Fruit fly (Drosophila melanogaster) whole organism, pupa: Measurements from ENCODE around the gene SelT.

Experiments
- CG10348 ChIP-seq: fragments of 200-800 bp; sonication (Bioruptor generic); IDR thresholded peaks from 2 replicates; pipeline ENCODE4 v1.3.6; 2022; ENCODE audit warnings: missing biosample characterization, missing genetic modification characterization
- CG12605 ChIP-seq: fragments of 200-800 bp; sonication (Bioruptor generic); IDR thresholded peaks from 2 replicates; pipeline ENCODE4 v1.3.6; 2022; ENCODE audit warnings: missing biosample characterization, missing genetic modification characterization
- CG13204 ChIP-seq: fragments of 200-800 bp; sonication (Bioruptor generic); optimal IDR thresholded peaks from 2 replicates; lab custom pipeline; 2018; ENCODE audit warnings: missing biosample characterization, mild to moderate bottlenecking, missing genetic modification characterization, moderate library complexity
- CG14655 ChIP-seq: fragments of 200-800 bp; sonication (Bioruptor generic); optimal IDR thresholded peaks from 3 replicates; lab custom pipeline; 2017; ENCODE audit warnings: mild to moderate bottlenecking, missing biosample characterization, missing genetic modification reagents, missing genetic modification characterization
- CG15710 ChIP-seq: fragments of 200-800 bp; sonication (Bioruptor generic); optimal IDR thresholded peaks from 2 replicates; lab custom pipeline; 2018; ENCODE audit warnings: missing biosample characterization, mild to moderate bottlenecking, missing genetic modification characterization, moderate library complexity
- CG17806 ChIP-seq: fragments of 200-800 bp; sonication (Bioruptor generic); optimal IDR thresholded peaks from 2 replicates; lab custom pipeline; 2018; ENCODE audit warnings: missing biosample characterization, mild to moderate bottlenecking, missing genetic modification characterization, moderate library complexity
- CG32121 ChIP-seq: fragments of 200-800 bp; sonication (Bioruptor generic); IDR thresholded peaks from 2 replicates; pipeline ENCODE4 v1.3.6; 2022; ENCODE audit warnings: missing biosample characterization, missing genetic modification characterization
- CG34367 ChIP-seq: fragments of 200-800 bp; sonication (Bioruptor generic); optimal IDR thresholded peaks from 2 replicates; lab custom pipeline; 2018; ENCODE audit warnings: missing biosample characterization, mild to moderate bottlenecking, missing genetic modification characterization
- CG4496 ChIP-seq: fragments of 200-800 bp; sonication (Bioruptor generic); IDR thresholded peaks from 3 replicates; pipeline ENCODE4 v1.3.6; 2022; ENCODE audit warnings: missing biosample characterization, missing genetic modification characterization
- CG8159 ChIP-seq: fragments of 200-800 bp; sonication (Bioruptor generic); optimal IDR thresholded peaks from 3 replicates; lab custom pipeline; 2018; ENCODE audit warnings: missing biosample characterization, mild to moderate bottlenecking, missing genetic modification characterization, moderate library complexity
- CG8301 ChIP-seq: fragments of 200-800 bp; sonication (Bioruptor generic); optimal IDR thresholded peaks from 2 replicates; lab custom pipeline; 2018; ENCODE audit warnings: missing biosample characterization, mild to moderate bottlenecking, missing genetic modification characterization
- CG9948 ChIP-seq: fragments of 200-800 bp; sonication (Bioruptor generic); optimal IDR thresholded peaks from 2 replicates; lab custom pipeline; 2018; ENCODE audit warnings: missing biosample characterization, mild to moderate bottlenecking, missing genetic modification characterization, moderate library complexity
- D1 ChIP-seq: fragments of 200-800 bp; sonication (Bioruptor generic); optimal IDR thresholded peaks from 2 replicates; lab custom pipeline; 2018; ENCODE audit warnings: missing biosample characterization, mild to moderate bottlenecking, missing genetic modification characterization, moderate library complexity
- EcR ChIP-seq: fragments of 200-800 bp; sonication (Bioruptor generic); optimal IDR thresholded peaks from 3 replicates; lab custom pipeline; 2019; ENCODE audit warnings: missing biosample characterization, missing genetic modification characterization, mild to moderate bottlenecking, moderate library complexity, missing genetic modification reagents
- Ets98B ChIP-seq: fragments of 200-800 bp; sonication (Bioruptor generic); IDR thresholded peaks from 2 replicates; pipeline ENCODE4 v1.3.6; 2022; ENCODE audit warnings: missing biosample characterization, missing genetic modification characterization
- Pif1A ChIP-seq: fragments of 200-800 bp; sonication (Bioruptor generic); optimal IDR thresholded peaks from 3 replicates; lab custom pipeline; 2016; ENCODE audit warnings: missing biosample characterization, missing genetic modification characterization
- Pif1B ChIP-seq: fragments of 200-800 bp; sonication (Bioruptor generic); optimal IDR thresholded peaks from 3 replicates; lab custom pipeline; 2016; ENCODE audit warnings: missing biosample characterization, missing genetic modification characterization
- Snoo ChIP-seq: fragments of 200-800 bp; sonication (Bioruptor generic); optimal IDR thresholded peaks from 3 replicates; lab custom pipeline; 2017; ENCODE audit warnings: missing biosample characterization, mild to moderate bottlenecking, missing genetic modification characterization, inconsistent platforms
- fd96Ca ChIP-seq: fragments of 200-800 bp; sonication (Bioruptor generic); IDR thresholded peaks from 3 replicates; pipeline ENCODE4 v1.3.6; 2022; ENCODE audit warnings: missing biosample characterization, missing genetic modification characterization
- gl ChIP-seq: fragments of 200-800 bp; sonication (Bioruptor generic); optimal IDR thresholded peaks from 2 replicates; lab custom pipeline; 2018; ENCODE audit warnings: missing biosample characterization, mild to moderate bottlenecking, missing genetic modification characterization
- rn ChIP-seq: fragments of 200-800 bp; sonication (Bioruptor generic); IDR thresholded peaks from 2 replicates; pipeline ENCODE4 v1.3.6; 2022; ENCODE audit warnings: missing biosample characterization, missing genetic modification characterization

The SelT gene

dm6 chr2L:5003670-5004453, 6.9 kb upstream of the SelT start:
- TF ChIP-seq CG4496 (GFP tag; lab: Robert Waterston, UW) (no peak), CG13204 (GFP tag; lab: Kevin White, UChicago) (no peak), Snoo (no peak), CG9948 (tag; lab: Kevin White, UChicago) (no peak), EcR (no peak), CG8301 (tag; lab: Kevin White, UChicago) (no peak), CG14655 (GFP tag; lab: Kevin White, UChicago) (no peak), rn (no peak), CG10348 (GFP tag; lab: Robert Waterston, UW) (no peak), CG15710 (tag; lab: Kevin White, UChicago) (no peak), D1 (tag; lab: Kevin White, UChicago) (no peak), fd96Ca (GFP tag; lab: Robert Waterston, UW) (no peak), CG32121 (no peak), Ets98B (GFP tag; lab: Robert Waterston, UW) (no peak), CG12605 (no peak), gl (tag; lab: Kevin White, UChicago) (no peak), CG17806 (tag; lab: Kevin White, UChicago) (no peak)

- TF ChIP-seq gl (tag; lab: Kevin White, UChicago) (peak; percentile 73), fd96Ca (GFP tag; lab: Robert Waterston, UW) (peak; percentile 90), CG15710 (tag; lab: Kevin White, UChicago) (peak; percentile 90), CG13204 (GFP tag; lab: Kevin White, UChicago) (peak; percentile 69), CG12605 (peak; percentile 91), D1 (tag; lab: Kevin White, UChicago) (peak; percentile 41), CG14655 (GFP tag; lab: Kevin White, UChicago) (peak; percentile 83), CG8301 (tag; lab: Kevin White, UChicago) (peak; percentile 81), rn (peak; percentile 61; the same call in 1 of the 2 replicates), CG17806 (tag; lab: Kevin White, UChicago) (peak; percentile 89), Ets98B (GFP tag; lab: Robert Waterston, UW) (peak; percentile 88), Pif1B (GFP tag; lab: Kevin White, UChicago) (peak; percentile 86), CG8159 (peak; percentile 90), EcR (peak; percentile 38), CG34367 (tag; lab: Kevin White, UChicago) (peak; percentile 88), CG32121 (peak; percentile 89), Snoo (peak; percentile 70), CG10348 (GFP tag; lab: Robert Waterston, UW) (peak; percentile 76), CG4496 (GFP tag; lab: Robert Waterston, UW) (peak; percentile 94), Pif1A (GFP tag; lab: Kevin White, UChicago) (peak; percentile 90), CG9948 (tag; lab: Kevin White, UChicago) (peak; percentile 89)
Measured at dm6 chr2L:5004677-5005463, 5.9 kb upstream of the SelT start.

dm6 chr2L:5005464-5005764, 5.3 kb upstream of the SelT start:
- TF ChIP-seq rn, result no peak
- no peak for TF ChIP-seq Snoo
- no peak for TF ChIP-seq CG15710 (tag; lab: Kevin White, UChicago)
- no peak for TF ChIP-seq CG12605
- TF ChIP-seq CG32121, result no peak
- no peak for TF ChIP-seq gl (tag; lab: Kevin White, UChicago)
- no peak for TF ChIP-seq CG4496 (GFP tag; lab: Robert Waterston, UW)
- no peak for TF ChIP-seq CG8159
- TF ChIP-seq Pif1B (GFP tag; lab: Kevin White, UChicago), result no peak
- TF ChIP-seq Ets98B (GFP tag; lab: Robert Waterston, UW), result no peak
- TF ChIP-seq D1 (tag; lab: Kevin White, UChicago), result no peak
- TF ChIP-seq Pif1A (GFP tag; lab: Kevin White, UChicago), result no peak
- TF ChIP-seq CG10348 (GFP tag; lab: Robert Waterston, UW), result no peak
- TF ChIP-seq CG9948 (tag; lab: Kevin White, UChicago), result no peak
- no peak for TF ChIP-seq CG13204 (GFP tag; lab: Kevin White, UChicago)

dm6 chr2L:5006323-5006722, 4.4 kb upstream of the SelT start:
- TF ChIP-seq CG4496 (GFP tag; lab: Robert Waterston, UW) (no peak), EcR (peak; percentile 47)
- TF ChIP-seq, all 21 proteins: peak for 1

dm6 chr2L:5007256-5007655, 3.5 kb upstream of the SelT start:
- no peak for TF ChIP-seq CG14655 (GFP tag; lab: Kevin White, UChicago)
- no peak for TF ChIP-seq CG4496 (GFP tag; lab: Robert Waterston, UW)
- TF ChIP-seq CG13204 (GFP tag; lab: Kevin White, UChicago), result no peak
- TF ChIP-seq CG8159, result peak; percentile 0
- TF ChIP-seq Pif1B (GFP tag; lab: Kevin White, UChicago), result no peak
- TF ChIP-seq Ets98B (GFP tag; lab: Robert Waterston, UW), result peak; percentile 25; the same call in 1 of the 2 replicates
- no peak for TF ChIP-seq CG9948 (tag; lab: Kevin White, UChicago)
- no peak for TF ChIP-seq CG10348 (GFP tag; lab: Robert Waterston, UW)
- TF ChIP-seq CG32121, result no peak
- peak; percentile 19 for TF ChIP-seq EcR
